Fruit fly (Drosophila melanogaster) whole organism, wandering third instar larva: ENCODE data around the gene unc-13.

Experiments used
- Dfd ChIP-seq: fragments of >200 bp; optimal IDR thresholded peaks from 2 replicates; lab custom pipeline; 2017; ENCODE audit warnings: missing biosample characterization, missing genetic modification characterization
- Hr78 ChIP-seq: fragments of >200 bp; optimal IDR thresholded peaks from 2 replicates; lab custom pipeline; 2017; ENCODE audit warnings: missing biosample characterization, missing genetic modification characterization
- Vsx2 ChIP-seq: fragments of 200-300, 225-300 bp; sonication (Bioruptor generic); optimal IDR thresholded peaks from 2 replicates; lab custom pipeline; 2018; ENCODE audit warnings: missing biosample characterization, missing genetic modification characterization; ENCODE audit not compliant: partially characterized antibody
- brk ChIP-seq: fragments of 200-800 bp; sonication (Bioruptor generic); optimal IDR thresholded peaks from 2 replicates; lab custom pipeline; 2016; ENCODE audit warnings: missing biosample characterization, mild to moderate bottlenecking, missing genetic modification characterization
- h ChIP-seq: fragments of 200-800 bp; sonication (Bioruptor generic); optimal IDR thresholded peaks from 3 replicates; lab custom pipeline; 2016; ENCODE audit warnings: missing biosample characterization, mild to moderate bottlenecking, missing genetic modification characterization

- TF ChIP-seq Hr78 (GFP tag; lab: Kevin White, UChicago), result no peak
- peak; percentile 9 for TF ChIP-seq Vsx2 (GFP tag; lab: Kevin White, UChicago)
- no peak for TF ChIP-seq brk (GFP tag; lab: Kevin White, UChicago)
- no peak for TF ChIP-seq Dfd (GFP tag; lab: Kevin White, UChicago)
- no peak for TF ChIP-seq h (GFP tag; lab: Kevin White, UChicago)
These were observed 18.4 kb upstream of the unc-13 start, which contains the start of gene eIF4G1 for dm6 chr4:930311-931198.
